Fruit fly (Drosophila melanogaster): ENCODE measurements around the gene CG33333.

CG33333 gene

dm6 chr3R:17404155-17404554 lies 13.1 kb upstream of the CG33333 start:
- TF ChIP-seq noc (tag; optimal IDR thresholded peaks at IDR 0.05) = peak; percentile 48

- TF ChIP-seq noc (tag; optimal IDR thresholded peaks at IDR 0.05) = no peak
Observed at dm6 chr3R:17405009-17405408, 12.3 kb upstream of the CG33333 start, which contains the start of gene CG42823. Gene CG42823 (minus strand): TSS chr3R:17405109.

- no peak for TF ChIP-seq noc (tag; optimal IDR thresholded peaks at IDR 0.05)
Observed at dm6 chr3R:17406411-17406810, 10.9 kb upstream of the CG33333 start, which contains the start of the genes CG42824 and CG42798. Gene CG42824 (minus strand): TSS chr3R:17406511. Gene CG42798 (plus strand): TSS chr3R:17406678.

dm6 chr3R:17407576-17407975 lies 9.7 kb upstream of the CG33333 start, which contains the start of gene CG17283:
Gene CG17283 (plus strand): TSS chr3R:17407876.
- TF ChIP-seq noc (tag; optimal IDR thresholded peaks at IDR 0.05) = no peak

dm6 chr3R:17409319-17409718 lies 7.9 kb upstream of the CG33333 start, which contains the start of gene CG5860:
Gene CG5860 (plus strand): TSS chr3R:17409619.
- no peak for TF ChIP-seq noc (tag; optimal IDR thresholded peaks at IDR 0.05)

- TF ChIP-seq noc (tag; optimal IDR thresholded peaks at IDR 0.05) = no peak
Observed at dm6 chr3R:17410808-17411207, 6.5 kb upstream of the CG33333 start, which contains the start of gene CG5863. Gene CG5863 (plus strand): TSS chr3R:17411108.

- TF ChIP-seq noc (tag; optimal IDR thresholded peaks at IDR 0.05) = no peak
Observed at dm6 chr3R:17412458-17413127, 4.7 kb upstream of the CG33333 start, which contains the start of gene CG42821. Gene CG42821 (plus strand): TSS chr3R:17413077.

- no peak for TF ChIP-seq noc (tag; optimal IDR thresholded peaks at IDR 0.05)
Observed at dm6 chr3R:17413601-17414000, 3.7 kb upstream of the CG33333 start, which contains the start of gene CG42822. Gene CG42822 (plus strand): TSS chr3R:17413901.

- no peak for TF ChIP-seq noc (tag; optimal IDR thresholded peaks at IDR 0.05)
Observed at dm6 chr3R:17415439-17415838, 1.8 kb upstream of the CG33333 start, which contains the start of gene CG5866. Gene CG5866 (plus strand): TSS chr3R:17415739.

dm6 chr3R:17418459-17418858 lies 1.2 kb downstream of the CG33333 start, which contains the start of gene CG42834:
Gene CG42834 (plus strand): TSS chr3R:17418759.
- no peak for TF ChIP-seq noc (tag; optimal IDR thresholded peaks at IDR 0.05)

dm6 chr3R:17420338-17420737 lies 3.1 kb downstream of the CG33333 start, which contains the start of gene CG42835:
Gene CG42835 (plus strand): TSS chr3R:17420638.
- no peak for TF ChIP-seq noc (tag; optimal IDR thresholded peaks at IDR 0.05)

- TF ChIP-seq noc (tag; optimal IDR thresholded peaks at IDR 0.05) = no peak
Observed at dm6 chr3R:17422102-17422501, 4.8 kb downstream of the CG33333 start, which contains the start of gene CG14332. Gene CG14332 (minus strand): TSS chr3R:17422202.

dm6 chr3R:17425417-17425915 lies 8.2 kb downstream of the CG33333 start, which contains the start of gene cysu:
Gene cysu (plus strand): TSS chr3R:17425768.
- TF ChIP-seq noc (tag; optimal IDR thresholded peaks at IDR 0.05) = no peak

dm6 chr3R:17426265-17426664 lies 9.0 kb downstream of the CG33333 start:
- TF ChIP-seq noc (tag; optimal IDR thresholded peaks at IDR 0.05) = no peak

dm6 chr3R:17430481-17430880 lies 13.2 kb downstream of the CG33333 start:
- no peak for TF ChIP-seq noc (tag; optimal IDR thresholded peaks at IDR 0.05)

dm6 chr3R:17433117-17433516 lies 15.8 kb downstream of the CG33333 start:
- no peak for TF ChIP-seq noc (tag; optimal IDR thresholded peaks at IDR 0.05)

- TF ChIP-seq noc (tag; optimal IDR thresholded peaks at IDR 0.05) = no peak
Observed at dm6 chr3R:17434330-17434729, 17.1 kb downstream of the CG33333 start, which contains the start of gene CG44090. Gene CG44090 (minus strand): TSS chr3R:17434430.

All from whole organism, larva.